Fruit fly (Drosophila melanogaster): ENCODE measurements around the gene CG11694.
A peak's percentile ranks its signal among the peaks of the same experiment; 100 is the strongest.

Gene CG11694

dm6 chr3R:8264302-8265080 lies 47.4 kb downstream of the CG11694 start, which contains the start of the genes RPA1 and Mcm2 (continued):
- peak; percentile 68 for TF ChIP-seq pho (GFP tag; optimal IDR thresholded peaks at IDR 0.05)
- TF ChIP-seq Vsx1 (GFP tag; optimal IDR thresholded peaks at IDR 0.05), result no peak
- TF ChIP-seq CG9932 (GFP tag; IDR thresholded peaks at IDR 0.05), result peak; percentile 93
- TF ChIP-seq CG2875 (GFP tag; optimal IDR thresholded peaks at IDR 0.05), result peak; percentile 28
- no peak for TF ChIP-seq Sox100B (GFP tag; optimal IDR thresholded peaks at IDR 0.05)
- peak in 1 of 2 experiments; percentile 60 for TF ChIP-seq Hr51 (GFP tag; optimal IDR thresholded peaks at IDR 0.05)
- TF ChIP-seq Ssrp (tag; optimal IDR thresholded peaks at IDR 0.05), result peak; percentile 82
- TF ChIP-seq ara (GFP tag; IDR thresholded peaks at IDR 0.05), result peak; percentile 56
- no peak for TF ChIP-seq Doc3 (GFP tag; IDR thresholded peaks at IDR 0.05; ENCODE audit: partially characterized antibody)
- TF ChIP-seq Camta (GFP tag; optimal IDR thresholded peaks at IDR 0.05), result no peak
- peak; percentile 57 for TF ChIP-seq Dref (GFP tag; IDR thresholded peaks at IDR 0.05)
- no peak for TF ChIP-seq CHES-1-like (GFP tag; optimal IDR thresholded peaks at IDR 0.05)
- TF ChIP-seq emc (GFP tag; optimal IDR thresholded peaks at IDR 0.05), result no peak
- peak; percentile 38 for TF ChIP-seq CG3407 (GFP tag; optimal IDR thresholded peaks at IDR 0.05)
- TF ChIP-seq D19B (GFP tag; optimal IDR thresholded peaks at IDR 0.05), result peak; percentile 67
- peak; percentile 44 for TF ChIP-seq CG13894 (tag; optimal IDR thresholded peaks at IDR 0.05)
- TF ChIP-seq sna (GFP tag; IDR thresholded peaks at IDR 0.05; ENCODE audit: partially characterized antibody), result no peak
- peak; percentile 37 for TF ChIP-seq CG6683 (GFP tag; optimal IDR thresholded peaks at IDR 0.05)
- peak; percentile 47 to 81 for TF ChIP-seq dpn (GFP tag; optimal IDR thresholded peaks at IDR 0.05)
- TF ChIP-seq jumu (GFP tag; optimal IDR thresholded peaks at IDR 0.05), result peak; percentile 28
- no peak for TF ChIP-seq Deaf1 (tag; optimal IDR thresholded peaks at IDR 0.05)
- TF ChIP-seq CG4854 (GFP tag; optimal IDR thresholded peaks at IDR 0.05), result no peak
- peak; percentile 63; the same call in 1 of the 2 replicates for TF ChIP-seq cas (GFP tag; IDR thresholded peaks at IDR 0.05)
- TF ChIP-seq NFAT (GFP tag; IDR thresholded peaks at IDR 0.05), result peak; percentile 93
- peak; percentile 82 for TF ChIP-seq sug (tag; optimal IDR thresholded peaks at IDR 0.05)
- TF ChIP-seq sc (optimal IDR thresholded peaks at IDR 0.05), result no peak
- TF ChIP-seq sc (GFP tag; optimal IDR thresholded peaks at IDR 0.05), result peak; percentile 58
- peak; percentile 86 for TF ChIP-seq tio (GFP tag; optimal IDR thresholded peaks at IDR 0.05)
- TF ChIP-seq CG10274 (GFP tag; optimal IDR thresholded peaks at IDR 0.05), result peak; percentile 6
- TF ChIP-seq CG18619 (GFP tag; optimal IDR thresholded peaks at IDR 0.05), result peak; percentile 80
- no peak for TF ChIP-seq nau (GFP tag; optimal IDR thresholded peaks at IDR 0.05)
- TF ChIP-seq mam (GFP tag; optimal IDR thresholded peaks at IDR 0.05), result peak; percentile 74
- TF ChIP-seq Taf1 (GFP tag; IDR thresholded peaks at IDR 0.05), result peak; percentile 58; the same call in 1 of the 2 replicates
- TF ChIP-seq ATbp (GFP tag; optimal IDR thresholded peaks at IDR 0.05), result peak; percentile 38
- peak; percentile 51 for TF ChIP-seq CG10959 (GFP tag; IDR thresholded peaks at IDR 0.05)
- TF ChIP-seq slp2 (GFP tag; optimal IDR thresholded peaks at IDR 0.05), result no peak
- TF ChIP-seq CG13775 (GFP tag; optimal IDR thresholded peaks at IDR 0.05), result peak; percentile 89
- TF ChIP-seq otp (GFP tag; IDR thresholded peaks at IDR 0.05), result peak; percentile 58; the same call in 1 of the 3 replicates
- TF ChIP-seq CG9609 (GFP tag; optimal IDR thresholded peaks at IDR 0.05), result peak; percentile 67
- peak; percentile 43; the same call in 1 of the 2 replicates for TF ChIP-seq seq (GFP tag; IDR thresholded peaks at IDR 0.05)
- TF ChIP-seq pros (GFP tag; optimal IDR thresholded peaks at IDR 0.05), result no peak
- peak; percentile 32 for TF ChIP-seq CG1603 (tag; optimal IDR thresholded peaks at IDR 0.05)
- peak; percentile 59 for TF ChIP-seq H2.0 (GFP tag; IDR thresholded peaks at IDR 0.05)
- TF ChIP-seq grau (tag; optimal IDR thresholded peaks at IDR 0.05), result peak; percentile 98
- TF ChIP-seq CG32532 (GFP tag; IDR thresholded peaks at IDR 0.05), result peak; percentile 89
- TF ChIP-seq p53 (GFP tag; optimal IDR thresholded peaks at IDR 0.05), result peak; percentile 14
- TF ChIP-seq toy (GFP tag; IDR thresholded peaks at IDR 0.05), result peak; percentile 67; the same call in 1 of the 2 replicates
- TF ChIP-seq CG4328 (GFP tag; optimal IDR thresholded peaks at IDR 0.05), result peak; percentile 83
- TF ChIP-seq vfl (GFP tag; optimal IDR thresholded peaks at IDR 0.05), result no peak

Measured in whole organism, embryonic.